Fruit fly (Drosophila melanogaster) whole organism, embryonic: ENCODE data around the gene CG9799.
A peak's percentile ranks its signal among the peaks of the same experiment; 100 is the strongest.

Experiments
- Abd-B ChIP-seq: fragments of 200-800 bp; sonication (Bioruptor generic); optimal IDR thresholded peaks from 2 replicates; lab custom pipeline; 2018; ENCODE audit warnings: missing biosample characterization, mild to moderate bottlenecking, missing genetic modification characterization, moderate library complexity
- B-H2 ChIP-seq: fragments of 200-800 bp; sonication (Bioruptor generic); optimal IDR thresholded peaks from 2 replicates; lab custom pipeline; 2018; ENCODE audit warnings: missing biosample characterization, mild to moderate bottlenecking, missing genetic modification characterization
- CG11093 ChIP-seq: fragments of 200-800 bp; sonication (Bioruptor generic); IDR thresholded peaks from 3 replicates; pipeline ENCODE4 v1.3.6; 2022; ENCODE audit warnings: missing biosample characterization, missing genetic modification characterization
- CG11695 ChIP-seq: fragments of 200-800 bp; sonication (Bioruptor generic); IDR thresholded peaks from 3 replicates; pipeline ENCODE4 v1.3.6; 2022; ENCODE audit warnings: missing biosample characterization, missing genetic modification characterization
- CG12659 ChIP-seq: fragments of 200-800 bp; sonication (Bioruptor generic); optimal IDR thresholded peaks from 3 replicates; lab custom pipeline; 2017; ENCODE audit warnings: mild to moderate bottlenecking, missing biosample characterization, missing genetic modification reagents, missing genetic modification characterization
- CG12769 ChIP-seq: fragments of 200-800 bp; sonication (Bioruptor generic); optimal IDR thresholded peaks from 2 replicates; lab custom pipeline; 2019; ENCODE audit warnings: missing biosample characterization, mild to moderate bottlenecking, missing genetic modification characterization, moderate library complexity
- CG17359 ChIP-seq: fragments of 200-800 bp; sonication (Bioruptor generic); optimal IDR thresholded peaks from 3 replicates; lab custom pipeline; 2018; ENCODE audit warnings: missing biosample characterization, mild to moderate bottlenecking, missing genetic modification characterization, moderate library complexity
- CG18262 ChIP-seq: fragments of 200-800 bp; optimal IDR thresholded peaks from 3 replicates; lab custom pipeline; 2019; ENCODE audit warnings: missing biosample characterization, mild to moderate bottlenecking, missing genetic modification characterization, moderate library complexity
- CG18476 ChIP-seq: fragments of 200-800 bp; sonication (Bioruptor generic); optimal IDR thresholded peaks from 2 replicates; lab custom pipeline; 2016; ENCODE audit warnings: missing biosample characterization, mild to moderate bottlenecking, missing genetic modification characterization
- CG3847 ChIP-seq: fragments of 200-800 bp; sonication (Bioruptor generic); IDR thresholded peaks from 2 replicates; pipeline ENCODE4 v1.3.6; 2022; ENCODE audit warnings: missing biosample characterization, missing genetic modification characterization
- CG42726 ChIP-seq: fragments of 200-800 bp; sonication (Bioruptor generic); IDR thresholded peaks from 2 replicates; pipeline ENCODE4 v1.3.6; 2022; ENCODE audit warnings: missing biosample characterization, missing genetic modification characterization; ENCODE audit not compliant: partially characterized antibody
- CG4404 ChIP-seq: fragments of 200-800 bp; sonication (Bioruptor generic); IDR thresholded peaks from 2 replicates; pipeline ENCODE4 v1.3.6; 2022; ENCODE audit warnings: missing biosample characterization, missing genetic modification characterization
- CG6654 ChIP-seq: fragments of 200-800 bp; sonication (Bioruptor generic); optimal IDR thresholded peaks from 2 replicates; lab custom pipeline; 2017; ENCODE audit warnings: missing biosample characterization, mild to moderate bottlenecking, missing genetic modification characterization
- CG7839 ChIP-seq: fragments of 200-800 bp; sonication (Bioruptor generic); optimal IDR thresholded peaks from 3 replicates; lab custom pipeline; 2018; ENCODE audit warnings: missing biosample characterization, mild to moderate bottlenecking, missing genetic modification characterization, moderate library complexity
- CG9727 ChIP-seq: fragments of 200-800 bp; sonication (Bioruptor generic); optimal IDR thresholded peaks from 3 replicates; lab custom pipeline; 2017; ENCODE audit warnings: missing biosample characterization, mild to moderate bottlenecking, missing genetic modification characterization
- CG9817 ChIP-seq: fragments of 200-800 bp; sonication (Bioruptor generic); optimal IDR thresholded peaks from 2 replicates; lab custom pipeline; 2018; ENCODE audit warnings: missing biosample characterization, mild to moderate bottlenecking, missing genetic modification characterization, moderate library complexity
- CG9932 ChIP-seq: fragments of 200-800 bp; sonication (Bioruptor generic); IDR thresholded peaks from 2 replicates; pipeline ENCODE4 v1.3.6; 2022; ENCODE audit warnings: missing biosample characterization, missing genetic modification characterization
- Fer3 ChIP-seq: fragments of 200-800 bp; sonication (Bioruptor generic); optimal IDR thresholded peaks from 2 replicates; lab custom pipeline; 2018; ENCODE audit warnings: missing biosample characterization, mild to moderate bottlenecking, missing genetic modification characterization, moderate library complexity
- Hr39 ChIP-seq: fragments of >200 bp; optimal IDR thresholded peaks from 2 replicates; lab custom pipeline; 2017
- MESR4 ChIP-seq: fragments of 200-800 bp; sonication (Bioruptor generic); optimal IDR thresholded peaks from 2 replicates; lab custom pipeline; 2018; ENCODE audit warnings: missing biosample characterization, mild to moderate bottlenecking, missing genetic modification characterization, moderate library complexity
- Med ChIP-seq: fragments of 200-800 bp; sonication (Bioruptor generic); peaks from one replicate; lab custom pipeline; 2016; ENCODE audit warnings: missing biosample characterization, missing genetic modification characterization, mild to moderate bottlenecking, inconsistent platforms, moderate library complexity
- Oli ChIP-seq: fragments of 200-800 bp; sonication (Bioruptor generic); optimal IDR thresholded peaks from 2 replicates; lab custom pipeline; 2018; ENCODE audit warnings: missing biosample characterization, mild to moderate bottlenecking, missing genetic modification characterization, moderate library complexity
- Pdp1 ChIP-seq, 2 experiments: fragments of 200-800 bp; sonication (Bioruptor generic); optimal IDR thresholded peaks; 3 replicates each; lab custom pipeline; 2016; ENCODE audit warnings: missing biosample characterization in 2 of 2, missing genetic modification characterization in 2 of 2, mild to moderate bottlenecking in 1 of 2, moderate library complexity in 1 of 2
- Ptx1 ChIP-seq: fragments of 200-800 bp; sonication (Bioruptor generic); IDR thresholded peaks from 2 replicates; pipeline ENCODE4 v1.3.6; 2022; ENCODE audit warnings: missing biosample characterization, missing genetic modification characterization
- Six4 ChIP-seq: fragments of 200-800 bp; sonication (Bioruptor generic); optimal IDR thresholded peaks from 2 replicates; lab custom pipeline; 2016; ENCODE audit warnings: missing biosample characterization, missing genetic modification characterization
- Usf ChIP-seq: fragments of 200-800 bp; sonication (Bioruptor generic); optimal IDR thresholded peaks from 2 replicates; lab custom pipeline; 2017; ENCODE audit warnings: missing genotype, missing biosample characterization, missing genetic modification characterization
- chn ChIP-seq: fragments of 200-800 bp; sonication (Bioruptor generic); optimal IDR thresholded peaks from 2 replicates; lab custom pipeline; 2016; ENCODE audit warnings: missing biosample characterization, missing genetic modification characterization
- dimm ChIP-seq: fragments of 200-800 bp; sonication (Bioruptor generic); IDR thresholded peaks from 2 replicates; pipeline ENCODE4 v1.3.6; 2022; ENCODE audit warnings: missing biosample characterization, missing genetic modification characterization
- emc ChIP-seq: fragments of 200-800 bp; sonication (Bioruptor generic); optimal IDR thresholded peaks from 2 replicates; lab custom pipeline; 2016; ENCODE audit warnings: missing biosample characterization, missing genetic modification characterization
- fd96Cb ChIP-seq: fragments of 200-800 bp; sonication (Bioruptor generic); optimal IDR thresholded peaks from 2 replicates; lab custom pipeline; 2018; ENCODE audit warnings: missing biosample characterization, mild to moderate bottlenecking, missing genetic modification characterization, moderate library complexity
- fru ChIP-seq: fragments of >200 bp; optimal IDR thresholded peaks from 2 replicates; lab custom pipeline; 2017
- gcm2 ChIP-seq: fragments of 200-800 bp; sonication (Bioruptor generic); optimal IDR thresholded peaks from 2 replicates; lab custom pipeline; 2016; ENCODE audit warnings: missing biosample characterization, missing genetic modification characterization
- gem ChIP-seq: fragments of 200-800 bp; sonication (Bioruptor generic); optimal IDR thresholded peaks from 2 replicates; lab custom pipeline; 2019; ENCODE audit warnings: missing biosample characterization, mild to moderate bottlenecking, missing genetic modification characterization, moderate library complexity
- grau ChIP-seq: fragments of 200-800 bp; optimal IDR thresholded peaks from 3 replicates; lab custom pipeline; 2019; ENCODE audit warnings: missing biosample characterization, mild to moderate bottlenecking, missing genetic modification characterization, moderate library complexity
- jumu ChIP-seq: fragments of 200-800 bp; sonication (Bioruptor generic); optimal IDR thresholded peaks from 3 replicates; lab custom pipeline; 2016; ENCODE audit warnings: missing biosample characterization, missing genetic modification characterization
- maf-S ChIP-seq: fragments of 200-800 bp; sonication (Bioruptor generic); optimal IDR thresholded peaks from 2 replicates; lab custom pipeline; 2016; ENCODE audit warnings: missing biosample characterization, missing genetic modification characterization
- nom ChIP-seq: fragments of 200-800 bp; sonication (Bioruptor generic); optimal IDR thresholded peaks from 2 replicates; lab custom pipeline; 2017; ENCODE audit warnings: missing biosample characterization, missing genetic modification characterization, mild to moderate bottlenecking, moderate library complexity, missing genetic modification reagents
- phol ChIP-seq: fragments of 200-800 bp; sonication (Bioruptor generic); optimal IDR thresholded peaks from 3 replicates; lab custom pipeline; 2018; ENCODE audit warnings: missing biosample characterization, mild to moderate bottlenecking, missing genetic modification characterization, moderate library complexity
- prd ChIP-seq, 3 experiments: fragments of >200 bp in 2 of 3; fragments of 200-800 bp in 1 of 3; sonication (Bioruptor generic) in 1 of 3; optimal IDR thresholded peaks in 2 of 3; IDR thresholded peaks in 1 of 3; 2 replicates in 2 of 3; 3 replicates in 1 of 3; pipeline versions ENCODE4 v1.3.6 to Lab custom; 2017 to 2022; ENCODE audit warnings: missing biosample characterization in 1 of 3, missing genetic modification characterization in 1 of 3
- pzg ChIP-seq: fragments of 200-800 bp; sonication (Bioruptor generic); optimal IDR thresholded peaks from 3 replicates; lab custom pipeline; 2018; ENCODE audit warnings: missing biosample characterization, mild to moderate bottlenecking, missing genetic modification characterization, moderate library complexity
- sisA ChIP-seq: fragments of 200-800 bp; sonication (Bioruptor generic); IDR thresholded peaks from 2 replicates; pipeline ENCODE4 v1.3.6; 2022; ENCODE audit warnings: missing biosample characterization, missing genetic modification characterization
- stc ChIP-seq: fragments of 200-800 bp; sonication (Bioruptor generic); IDR thresholded peaks from 2 replicates; pipeline ENCODE4 v1.3.6; 2022; ENCODE audit warnings: missing biosample characterization, missing genetic modification characterization
- twi ChIP-seq: fragments of 200-800 bp; optimal IDR thresholded peaks from 2 replicates; lab custom pipeline; 2019; ENCODE audit warnings: missing biosample characterization, mild to moderate bottlenecking, missing genetic modification characterization, moderate library complexity
- usp ChIP-seq: fragments of >200 bp; optimal IDR thresholded peaks from 2 replicates; lab custom pipeline; 2017; ENCODE audit warnings: missing biosample characterization, missing genetic modification characterization

CG9799 gene

dm6 chr3R:13371840-13372680 is 16.4 kb downstream of the CG9799 start, which contains the start of the genes Lip3 and CG34309 (continued):
- TF ChIP-seq stc (GFP tag; lab: Robert Waterston, UW), result no peak
- TF ChIP-seq B-H2 (GFP tag; lab: Kevin White, UChicago), result no peak
- TF ChIP-seq CG12769 (tag; lab: Kevin White, UChicago), result no peak
- TF ChIP-seq jumu (GFP tag; lab: Kevin White, UChicago), result no peak
- TF ChIP-seq usp, result no peak
- TF ChIP-seq Abd-B (GFP tag; lab: Kevin White, UChicago), result no peak
- TF ChIP-seq gem, result peak; percentile 39
- TF ChIP-seq CG9727 (GFP tag; lab: Kevin White, UChicago), result no peak
- TF ChIP-seq CG17359 (tag; lab: Kevin White, UChicago), result no peak
- no peak for TF ChIP-seq Usf (GFP tag; lab: Kevin White, UChicago)
- no peak for TF ChIP-seq Pdp1 (GFP tag; optimal IDR thresholded peaks at IDR 0.05; lab: Kevin White, UChicago)
- TF ChIP-seq sisA (GFP tag; lab: Robert Waterston, UW), result no peak
- TF ChIP-seq dimm, result no peak
- no peak for TF ChIP-seq twi
- TF ChIP-seq grau (tag; lab: Kevin White, UChicago), result peak; percentile 8
- TF ChIP-seq Med, result no peak
- no peak for TF ChIP-seq pzg (GFP tag; lab: Kevin White, UChicago)
- TF ChIP-seq CG9932 (GFP tag; lab: Robert Waterston, UW), result no peak
- TF ChIP-seq, all 482 proteins: peak for 19

dm6 chr3R:13369348-13369747 is 19.2 kb downstream of the CG9799 start, which contains the start of gene CheA87a:
CheA87a (plus strand) TSS chr3R:13369648.
- TF ChIP-seq fd96Cb (tag; lab: Kevin White, UChicago) (no peak), gcm2 (GFP tag; lab: Kevin White, UChicago) (no peak), CG7839 (no peak), CG6654 (GFP tag; lab: Kevin White, UChicago) (no peak), nom (GFP tag; lab: Kevin White, UChicago) (no peak), Oli (tag; lab: Kevin White, UChicago) (no peak), Ptx1 (GFP tag; lab: Robert Waterston, UW) (no peak), prd (optimal IDR thresholded peaks at IDR 0.05; lab: Kevin White, UChicago) (no peak), prd (GFP tag; IDR thresholded peaks at IDR 0.05; lab: Robert Waterston, UW) (no peak), CG18476 (GFP tag; lab: Kevin White, UChicago) (no peak)

- TF ChIP-seq emc (GFP tag; lab: Kevin White, UChicago) (peak; percentile 48), fru (lab: Kevin White, UChicago) (no peak), CG42726 (GFP tag; lab: Robert Waterston, UW) (no peak), Hr39 (lab: Kevin White, UChicago) (no peak), CG12659 (GFP tag; lab: Kevin White, UChicago) (peak; percentile 58), CG3847 (peak; percentile 32; the same call in 1 of the 2 replicates), CG9817 (tag; lab: Kevin White, UChicago) (peak; percentile 59), maf-S (GFP tag; lab: Kevin White, UChicago) (peak; percentile 31), CG11695 (GFP tag; lab: Robert Waterston, UW) (peak; percentile 37; the same call in 1 of the 3 replicates), Fer3 (tag; lab: Kevin White, UChicago) (peak; percentile 65), phol (tag; lab: Kevin White, UChicago) (peak; percentile 77), CG4404 (GFP tag; lab: Robert Waterston, UW) (no peak), CG11093 (GFP tag; lab: Robert Waterston, UW) (0 out of 3 replicates have a peak, but pooled peaks have one; percentile 31), chn (GFP tag; lab: Kevin White, UChicago) (peak; percentile 69), CG18262 (tag; lab: Kevin White, UChicago) (peak; percentile 62), MESR4 (GFP tag; lab: Kevin White, UChicago) (peak; percentile 23), stc (GFP tag; lab: Robert Waterston, UW) (peak; percentile 51), Six4 (peak; percentile 47)
Observed at dm6 chr3R:13366561-13367518, 21.7 kb downstream of the CG9799 start, which contains the start of gene Elp6. Elp6 (minus strand) TSS chr3R:13366910.
